In the genomic region with DNA sequence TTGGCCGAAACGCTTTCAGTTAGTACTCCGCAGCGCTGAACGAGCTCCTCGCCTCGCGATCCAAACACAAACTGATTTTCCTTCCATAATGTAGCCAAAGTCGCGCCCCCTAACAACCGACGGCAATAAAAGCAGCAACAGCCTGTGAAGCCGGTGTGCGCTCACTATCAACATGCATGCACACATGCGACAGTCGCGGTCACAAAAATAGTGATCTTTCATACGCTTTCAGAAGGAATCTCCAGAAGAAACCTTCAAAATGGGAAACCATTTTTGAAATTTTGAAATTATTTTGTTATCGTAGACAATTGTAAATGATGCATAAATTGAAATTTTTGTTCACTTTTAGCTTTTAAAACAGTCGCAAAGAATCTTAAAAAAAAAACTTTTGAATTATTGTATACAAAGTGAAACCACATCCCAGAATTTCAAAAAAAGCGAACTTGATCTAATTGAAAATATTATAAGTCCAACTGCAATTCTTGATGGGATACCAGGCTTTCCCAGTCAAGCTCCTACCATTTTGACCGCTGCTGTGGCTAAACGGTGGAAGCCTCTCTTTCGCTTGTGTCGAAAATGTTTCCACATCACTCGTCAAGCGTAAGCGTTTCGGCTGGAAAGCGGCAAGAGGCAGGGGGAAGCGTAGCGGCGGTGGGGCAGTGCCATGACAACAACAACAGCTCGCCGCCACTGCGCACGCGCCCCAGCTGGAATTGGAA, we compare ENCODE assay signal across 3 fruit fly cellular contexts.
TF ChIP-seq lines count a peak whose summit lies in the region.

Gene Cad96Cb (minus strand): TSS at position 51 of the 719 bp plus-strand sequence.

TF ChIP-seq in whole organism, embryonic, 481 proteins besides CTCF, POLR2A, EP300 and RAD21 (continued from another document and continues in another):
- TF ChIP-seq CG7556 (GFP tag; optimal IDR thresholded peaks at IDR 0.05; lab: Kevin White, UChicago) (peak; percentile 95), Hand (GFP tag; optimal IDR thresholded peaks at IDR 0.05; lab: Kevin White, UChicago) (peak; percentile 20), CG15269 (tag; optimal IDR thresholded peaks at IDR 0.05; lab: Kevin White, UChicago) (peak; percentile 73), sob (GFP tag; IDR thresholded peaks at IDR 0.05; lab: Robert Waterston, UW) (no peak), NfI (GFP tag; optimal IDR thresholded peaks at IDR 0.05; lab: Kevin White, UChicago) (peak; percentile 70), Atf3 (GFP tag; optimal IDR thresholded peaks at IDR 0.05; lab: Kevin White, UChicago) (peak; percentile 80), ftz-f1 (GFP tag; optimal IDR thresholded peaks at IDR 0.05; lab: Kevin White, UChicago) (no peak), zen2 (GFP tag; IDR thresholded peaks at IDR 0.05; lab: Robert Waterston, UW; ENCODE audit: partially characterized antibody) (no peak), shn (GFP tag; optimal IDR thresholded peaks at IDR 0.05; lab: Kevin White, UChicago) (peak; percentile 53), slou (GFP tag; optimal IDR thresholded peaks at IDR 0.05; lab: Kevin White, UChicago) (peak; percentile 35), hth (optimal IDR thresholded peaks at IDR 0.05; lab: Kevin White, UChicago) (no peak), CG8388 (GFP tag; optimal IDR thresholded peaks at IDR 0.05; lab: Kevin White, UChicago) (peak; percentile 85), Blimp-1 (GFP tag; optimal IDR thresholded peaks at IDR 0.05; lab: Kevin White, UChicago) (peak; percentile 83), B-H2 (GFP tag; optimal IDR thresholded peaks at IDR 0.05; lab: Kevin White, UChicago) (no peak), tio (GFP tag; optimal IDR thresholded peaks at IDR 0.05; lab: Kevin White, UChicago) (peak; percentile 91), CG18764 (GFP tag; optimal IDR thresholded peaks at IDR 0.05; lab: Kevin White, UChicago) (peak; percentile 76), CG14965 (GFP tag; optimal IDR thresholded peaks at IDR 0.05; lab: Kevin White, UChicago; ENCODE audit: borderline replicate concordance) (peak; percentile 40), Six4 (GFP tag; optimal IDR thresholded peaks at IDR 0.05; lab: Kevin White, UChicago) (peak; percentile 78), CG8281 (tag; optimal IDR thresholded peaks at IDR 0.05; lab: Kevin White, UChicago) (peak; percentile 68), CG6854 (GFP tag; optimal IDR thresholded peaks at IDR 0.05; lab: Kevin White, UChicago) (peak; percentile 72), amos (GFP tag; IDR thresholded peaks at IDR 0.05; lab: Robert Waterston, UW; ENCODE audit: partially characterized antibody) (no peak), NC2α (GFP tag; optimal IDR thresholded peaks at IDR 0.05; lab: Kevin White, UChicago) (peak; percentile 62), CG16779 (GFP tag; IDR thresholded peaks at IDR 0.05; lab: Robert Waterston, UW) (no peak), CG12769 (tag; optimal IDR thresholded peaks at IDR 0.05; lab: Kevin White, UChicago) (no peak), en (GFP tag; optimal IDR thresholded peaks at IDR 0.05; lab: Kevin White, UChicago) (peak; percentile 66), lab (GFP tag; optimal IDR thresholded peaks at IDR 0.05; lab: Kevin White, UChicago) (peak; percentile 71), CG8944 (GFP tag; optimal IDR thresholded peaks at IDR 0.05; lab: Kevin White, UChicago) (peak; percentile 75), CG13624 (GFP tag; optimal IDR thresholded peaks at IDR 0.05; lab: Kevin White, UChicago) (no peak), sd (tag; optimal IDR thresholded peaks at IDR 0.05; lab: Kevin White, UChicago) (peak; percentile 20), CG8924 (tag; optimal IDR thresholded peaks at IDR 0.05; lab: Kevin White, UChicago) (peak; percentile 86), hbn (GFP tag; IDR thresholded peaks at IDR 0.05; lab: Robert Waterston, UW; ENCODE audit: partially characterized antibody) (no peak), run (tag; optimal IDR thresholded peaks at IDR 0.05; lab: Kevin White, UChicago) (peak; percentile 72), Dll (GFP tag; IDR thresholded peaks at IDR 0.05; lab: Robert Waterston, UW; ENCODE audit: partially characterized antibody) (0 out of 4 replicates have a peak, but pooled peaks have one; percentile 21), CG9876 (GFP tag; optimal IDR thresholded peaks at IDR 0.05; lab: Kevin White, UChicago) (peak; percentile 27), maf-S (GFP tag; optimal IDR thresholded peaks at IDR 0.05; lab: Kevin White, UChicago) (peak; percentile 50), Oli (tag; optimal IDR thresholded peaks at IDR 0.05; lab: Kevin White, UChicago) (peak; percentile 90), Med (GFP tag; lab: Kevin White, UChicago) (peak; percentile 93), CG14050 (GFP tag; IDR thresholded peaks at IDR 0.05; lab: Robert Waterston, UW) (peak; percentile 43; the same call in 1 of the 3 replicates), CG7372 (GFP tag; IDR thresholded peaks at IDR 0.05; lab: Robert Waterston, UW) (peak; percentile 57; the same call in 1 of the 2 replicates)

TF ChIP-seq in whole organism, prepupa, 60 proteins besides CTCF, POLR2A, EP300 and RAD21 (continued from another document):
- peak; percentile 92 for TF ChIP-seq Hr39 (GFP tag; optimal IDR thresholded peaks at IDR 0.05; lab: Kevin White, UChicago)
- TF ChIP-seq svp (GFP tag; lab: Kevin White, UChicago): peak; percentile 98
- TF ChIP-seq Sox15 (GFP tag; optimal IDR thresholded peaks at IDR 0.05; lab: Kevin White, UChicago): peak; percentile 84
- peak; percentile 85 for TF ChIP-seq CG11902 (GFP tag; optimal IDR thresholded peaks at IDR 0.05; lab: Kevin White, UChicago)
- TF ChIP-seq CG1621 (tag; optimal IDR thresholded peaks at IDR 0.05; lab: Kevin White, UChicago): peak; percentile 71
- peak; percentile 86 for TF ChIP-seq Ets21C (GFP tag; optimal IDR thresholded peaks at IDR 0.05; lab: Kevin White, UChicago)
- TF ChIP-seq Hr4 (GFP tag; optimal IDR thresholded peaks at IDR 0.05; lab: Kevin White, UChicago): peak; percentile 96
- peak; percentile 92 for TF ChIP-seq pdm3 (GFP tag; optimal IDR thresholded peaks at IDR 0.05; lab: Kevin White, UChicago)
- peak; percentile 97 for TF ChIP-seq CG6276 (GFP tag; optimal IDR thresholded peaks at IDR 0.05; lab: Kevin White, UChicago)
- peak; percentile 90 for TF ChIP-seq CG15336 (GFP tag; IDR thresholded peaks at IDR 0.05; lab: Robert Waterston, UW)
- no peak for TF ChIP-seq fkh (GFP tag; optimal IDR thresholded peaks at IDR 0.05; lab: Kevin White, UChicago)
- TF ChIP-seq acj6 (GFP tag; optimal IDR thresholded peaks at IDR 0.05; lab: Kevin White, UChicago): peak; percentile 91
- peak; percentile 89 for TF ChIP-seq fd59A (GFP tag; optimal IDR thresholded peaks at IDR 0.05; lab: Kevin White, UChicago)
- TF ChIP-seq CG16779 (tag; optimal IDR thresholded peaks at IDR 0.05; lab: Kevin White, UChicago): peak; percentile 92
- TF ChIP-seq salr (GFP tag; optimal IDR thresholded peaks at IDR 0.05; lab: Kevin White, UChicago): peak; percentile 57 to 98
- TF ChIP-seq Sox102F (GFP tag; optimal IDR thresholded peaks at IDR 0.05; lab: Kevin White, UChicago): peak; percentile 92
- TF ChIP-seq CG8319 (GFP tag; optimal IDR thresholded peaks at IDR 0.05; lab: Kevin White, UChicago): peak; percentile 89
- peak; percentile 91 for TF ChIP-seq dac (GFP tag; optimal IDR thresholded peaks at IDR 0.05; lab: Kevin White, UChicago)
- TF ChIP-seq eg (GFP tag; IDR thresholded peaks at IDR 0.05; lab: Robert Waterston, UW): peak; percentile 80; the same call in 2 of the 3 replicates
- TF ChIP-seq CG6808 (GFP tag; optimal IDR thresholded peaks at IDR 0.05; lab: Kevin White, UChicago): peak; percentile 93
- peak; percentile 83 for TF ChIP-seq Ets96B (tag; optimal IDR thresholded peaks at IDR 0.05; lab: Kevin White, UChicago)
- peak; percentile 91 for TF ChIP-seq Eip75B (GFP tag; optimal IDR thresholded peaks at IDR 0.05; lab: Kevin White, UChicago)
- TF ChIP-seq CG8632 (GFP tag; optimal IDR thresholded peaks at IDR 0.05; lab: Kevin White, UChicago): peak; percentile 89
- TF ChIP-seq lz (GFP tag; optimal IDR thresholded peaks at IDR 0.05; lab: Kevin White, UChicago): peak; percentile 92
- peak; percentile 90 for TF ChIP-seq CG6792 (GFP tag; optimal IDR thresholded peaks at IDR 0.05; lab: Kevin White, UChicago)
- TF ChIP-seq CG31627 (GFP tag; optimal IDR thresholded peaks at IDR 0.05; lab: Kevin White, UChicago): peak; percentile 92
- TF ChIP-seq Eip78C (GFP tag; lab: Kevin White, UChicago): peak; percentile 99
- TF ChIP-seq CG6163 (GFP tag; IDR thresholded peaks at IDR 0.05; lab: Robert Waterston, UW): peak; percentile 81
- peak; percentile 91 for TF ChIP-seq Smox (GFP tag; optimal IDR thresholded peaks at IDR 0.05; lab: Kevin White, UChicago)
- peak; percentile 90 for TF ChIP-seq CG3032 (tag; optimal IDR thresholded peaks at IDR 0.05; lab: Kevin White, UChicago)
- TF ChIP-seq Gug (GFP tag; IDR thresholded peaks at IDR 0.05; lab: Robert Waterston, UW): peak; percentile 79
- peak; percentile 88 for TF ChIP-seq CG10631 (GFP tag; optimal IDR thresholded peaks at IDR 0.05; lab: Kevin White, UChicago)
- TF ChIP-seq ss (GFP tag; optimal IDR thresholded peaks at IDR 0.05; lab: Kevin White, UChicago): peak; percentile 92
- TF ChIP-seq dsx (GFP tag; optimal IDR thresholded peaks at IDR 0.05; lab: Kevin White, UChicago; ENCODE audit: poor library complexity, severe bottlenecking): peak; percentile 80
- peak; percentile 94 for TF ChIP-seq CG8119 (GFP tag; IDR thresholded peaks at IDR 0.05; lab: Robert Waterston, UW)
- TF ChIP-seq Met (GFP tag; optimal IDR thresholded peaks at IDR 0.05; lab: Kevin White, UChicago): peak; percentile 95
- peak; percentile 95 for TF ChIP-seq CG4318 (GFP tag; optimal IDR thresholded peaks at IDR 0.05; lab: Kevin White, UChicago)
- peak; percentile 61 for TF ChIP-seq CG11294 (GFP tag; IDR thresholded peaks at IDR 0.05; lab: Robert Waterston, UW)
- TF ChIP-seq CG10669 (GFP tag; optimal IDR thresholded peaks at IDR 0.05; lab: Kevin White, UChicago): peak; percentile 89
- peak; percentile 92 for TF ChIP-seq Lpt (GFP tag; optimal IDR thresholded peaks at IDR 0.05; lab: Kevin White, UChicago)

TF ChIP-seq in whole organism, wandering third instar larva, 38 proteins besides CTCF, POLR2A, EP300 and RAD21 (continued from another document):
- TF ChIP-seq dsf (GFP tag; optimal IDR thresholded peaks at IDR 0.05; lab: Kevin White, UChicago; ENCODE audit: borderline replicate concordance): peak; percentile 14
- TF ChIP-seq woc (GFP tag; optimal IDR thresholded peaks at IDR 0.05; lab: Kevin White, UChicago): peak; percentile 93
- peak; percentile 84 for TF ChIP-seq psq (GFP tag; optimal IDR thresholded peaks at IDR 0.05; lab: Kevin White, UChicago)
- peak; percentile 84 for TF ChIP-seq rgr (GFP tag; optimal IDR thresholded peaks at IDR 0.05; lab: Kevin White, UChicago)
- TF ChIP-seq Hr83 (GFP tag; optimal IDR thresholded peaks at IDR 0.05; lab: Kevin White, UChicago; ENCODE audit: poor library complexity, severe bottlenecking): peak; percentile 9
- TF ChIP-seq lola (GFP tag; optimal IDR thresholded peaks at IDR 0.05; lab: Kevin White, UChicago): no peak
